Worm (Caenorhabditis elegans) whole organism, L4 larva: ENCODE data around the gene R04A9.1.
A peak's percentile ranks its signal among the peaks of the same experiment; 100 is the strongest.

Experiments used
- F10B5.3 ChIP-seq: sonication (generic microtip); optimal IDR thresholded peaks from 2 replicates; lab custom pipeline; 2016; ENCODE audit warnings: mild to moderate bottlenecking, missing genetic modification characterization, missing compliant biosample characterization
- F37D6.2 ChIP-seq: sonication (generic microtip); optimal IDR thresholded peaks from 2 replicates; lab custom pipeline; 2016; ENCODE audit warnings: mild to moderate bottlenecking, missing genetic modification characterization, missing compliant biosample characterization
- F44E2.7 ChIP-seq: fragments of 200-800 bp; sonication (Bioruptor generic); IDR thresholded peaks from 2 replicates; pipeline ENCODE4 v2.1.2; 2022; ENCODE audit warnings: missing genetic modification characterization, missing compliant biosample characterization
- F49E8.2 ChIP-seq: sonication (generic microtip); optimal IDR thresholded peaks from 2 replicates; lab custom pipeline; 2016; ENCODE audit warnings: missing compliant biosample characterization, mild to moderate bottlenecking, missing genetic modification characterization, borderline replicate concordance
- Y105C5A.15 ChIP-seq: fragments of 200-800 bp; sonication (Bioruptor generic); IDR thresholded peaks from 2 replicates; pipeline ENCODE4 v1.3.6; 2022; ENCODE audit warnings: missing genetic modification characterization, missing compliant biosample characterization
- aha-1 ChIP-seq: fragments of 150-350 bp; peaks from one replicate; lab custom pipeline; 2014; ENCODE audit warnings: missing biosample characterization, missing genetic modification characterization
- ama-1 ChIP-seq: fragments of 150-350 bp; optimal IDR thresholded peaks from 2 replicates; lab custom pipeline; 2014; ENCODE audit warnings: inconsistent platforms, mixed read lengths
- ceh-20 ChIP-seq: fragments of 200-800 bp; sonication (Bioruptor generic); IDR thresholded peaks from 2 replicates; pipeline ENCODE4 v1.3.6; 2022; ENCODE audit warnings: missing genetic modification reagents, missing genetic modification characterization, missing compliant biosample characterization
- ceh-28 ChIP-seq: fragments of 150-350 bp; optimal IDR thresholded peaks from 2 replicates; lab custom pipeline; 2014; ENCODE audit warnings: missing biosample characterization, missing genetic modification reagents, missing genetic modification characterization
- ceh-32 ChIP-seq: sonication (generic microtip); optimal IDR thresholded peaks from 2 replicates; lab custom pipeline; 2016; ENCODE audit warnings: mild to moderate bottlenecking, missing genetic modification characterization, missing compliant biosample characterization; ENCODE audit not compliant: poor library complexity
- ceh-44 ChIP-seq: fragments of 200-800 bp; sonication (Bioruptor generic); IDR thresholded peaks from 2 replicates; pipeline ENCODE4 v1.3.6; 2022; ENCODE audit warnings: missing genetic modification reagents, missing genetic modification characterization, missing compliant biosample characterization
- ceh-62 ChIP-seq: sonication (generic microtip); optimal IDR thresholded peaks from 2 replicates; lab custom pipeline; 2017; ENCODE audit warnings: missing biosample characterization, missing genetic modification characterization
- cey-2 ChIP-seq: sonication (generic microtip); optimal IDR thresholded peaks from 3 replicates; lab custom pipeline; 2017; ENCODE audit warnings: missing genetic modification characterization, mild to moderate bottlenecking, missing compliant biosample characterization, antibody characterized with exemption, borderline replicate concordance; ENCODE audit not compliant: insufficient read depth
- daf-16 ChIP-seq, 3 experiments: sonication (generic microtip); optimal IDR thresholded peaks; 2 replicates each; lab custom pipeline; 2016 to 2017; ENCODE audit warnings: missing genetic modification characterization in 3 of 3, missing genetic modification reagents in 3 of 3, mild to moderate bottlenecking in 2 of 3, missing compliant biosample characterization in 2 of 3, missing biosample characterization in 1 of 3, moderate library complexity in 1 of 3
- dmd-6 ChIP-seq: fragments of 200-800 bp; sonication (Bioruptor generic); IDR thresholded peaks from 2 replicates; pipeline ENCODE4 v1.3.6; 2022; ENCODE audit warnings: missing genetic modification reagents, missing genetic modification characterization, missing compliant biosample characterization
- dmd-9 ChIP-seq: fragments of 200-800 bp; sonication (Bioruptor generic); IDR thresholded peaks from 2 replicates; pipeline ENCODE4 v1.3.6; 2022; ENCODE audit warnings: missing genetic modification reagents, missing genetic modification characterization, missing compliant biosample characterization
- dpl-1 ChIP-seq: fragments of 150-350 bp; optimal IDR thresholded peaks from 2 replicates; lab custom pipeline; 2014; ENCODE audit warnings: missing biosample characterization, missing genetic modification reagents, missing genetic modification characterization
- duxl-1 ChIP-seq: sonication (generic microtip); optimal IDR thresholded peaks from 2 replicates; lab custom pipeline; 2016; ENCODE audit warnings: mild to moderate bottlenecking, missing genetic modification characterization, moderate library complexity, missing compliant biosample characterization; ENCODE audit not compliant: poor library complexity
- dve-1 ChIP-seq: sonication (generic microtip); optimal IDR thresholded peaks from 2 replicates; lab custom pipeline; 2017; ENCODE audit warnings: antibody characterized with exemption, mild to moderate bottlenecking, missing genetic modification characterization, missing compliant biosample characterization; ENCODE audit not compliant: insufficient read depth
- fkh-10 ChIP-seq: fragments of 150-350 bp; optimal IDR thresholded peaks from 2 replicates; lab custom pipeline; 2014; ENCODE audit warnings: missing biosample characterization, missing genetic modification reagents, missing genetic modification characterization
- hif-1 ChIP-seq, 2 experiments: sonication (generic microtip); optimal IDR thresholded peaks; 2 replicates each; lab custom pipeline; 2016 to 2017; ENCODE audit warnings: missing compliant biosample characterization in 2 of 2, missing genetic modification characterization in 2 of 2, missing genetic modification reagents in 2 of 2, missing genotype in 2 of 2, mild to moderate bottlenecking in 1 of 2
- hlh-11 ChIP-seq: fragments of 200-800 bp; sonication (Bioruptor generic); optimal IDR thresholded peaks from 2 replicates; lab custom pipeline; 2018; ENCODE audit warnings: mild to moderate bottlenecking, missing genetic modification characterization, missing compliant biosample characterization
- hlh-30 ChIP-seq: sonication (generic microtip); optimal IDR thresholded peaks from 2 replicates; lab custom pipeline; 2017; ENCODE audit warnings: antibody characterized with exemption, mild to moderate bottlenecking, missing genetic modification characterization, missing compliant biosample characterization; ENCODE audit not compliant: insufficient read depth
- hmg-1.1 ChIP-seq: fragments of 200-800 bp; sonication (Bioruptor generic); IDR thresholded peaks from 2 replicates; pipeline ENCODE4 v1.3.6; 2022; ENCODE audit warnings: missing genetic modification reagents, missing genetic modification characterization, missing compliant biosample characterization
- jun-1 ChIP-seq: fragments of 150-350 bp; optimal IDR thresholded peaks from 2 replicates; lab custom pipeline; 2014; ENCODE audit warnings: missing biosample characterization, missing genetic modification reagents, missing genetic modification characterization
- lin-38 ChIP-seq: fragments of 200-800 bp; sonication (Bioruptor generic); IDR thresholded peaks from 2 replicates; pipeline ENCODE4 v1.3.6; 2022; ENCODE audit warnings: missing genetic modification reagents, missing genetic modification characterization, missing compliant biosample characterization
- lsy-2 ChIP-seq, 2 experiments: fragments of 150-350 bp in 1 of 2; sonication (generic microtip) in 1 of 2; optimal IDR thresholded peaks; 2 replicates each; lab custom pipeline; 2014 to 2017; ENCODE audit warnings: missing biosample characterization in 2 of 2, missing genetic modification characterization in 2 of 2
- mep-1 ChIP-seq: fragments of 150-350 bp; sonication (generic microtip); optimal IDR thresholded peaks from 3 replicates; lab custom pipeline; 2014; ENCODE audit warnings: missing biosample characterization, missing genetic modification characterization
- mes-2 ChIP-seq: sonication (generic microtip); optimal IDR thresholded peaks from 2 replicates; lab custom pipeline; 2016; ENCODE audit warnings: missing genotype, mild to moderate bottlenecking, missing genetic modification characterization, missing compliant biosample characterization; ENCODE audit not compliant: poor library complexity, severe bottlenecking
- mxl-2 ChIP-seq: fragments of 200-800 bp; sonication (Bioruptor generic); conservative IDR thresholded peaks from 2 replicates; pipeline ENCODE4 v1.3.6; 2022; ENCODE audit warnings: missing genetic modification reagents, missing genetic modification characterization, missing compliant biosample characterization
- mxl-3 ChIP-seq: fragments of 200-800 bp; sonication (Bioruptor generic); optimal IDR thresholded peaks from 2 replicates; lab custom pipeline; 2018; ENCODE audit warnings: mild to moderate bottlenecking, missing genetic modification characterization, missing compliant biosample characterization
- nhr-102 ChIP-seq: sonication (generic microtip); optimal IDR thresholded peaks from 2 replicates; lab custom pipeline; 2016; ENCODE audit warnings: mild to moderate bottlenecking, missing genetic modification characterization, moderate library complexity, missing compliant biosample characterization
- nhr-11 ChIP-seq: fragments of 150-350 bp; optimal IDR thresholded peaks from 2 replicates; lab custom pipeline; 2014; ENCODE audit warnings: missing biosample characterization, missing genetic modification characterization
- nhr-237 ChIP-seq: sonication (generic microtip); optimal IDR thresholded peaks from 2 replicates; lab custom pipeline; 2017; ENCODE audit warnings: missing biosample characterization, missing genetic modification characterization
- nhr-28 ChIP-seq: fragments of 150-350 bp; optimal IDR thresholded peaks from 2 replicates; lab custom pipeline; 2014; ENCODE audit warnings: missing biosample characterization, missing genetic modification characterization
- nhr-41 ChIP-seq: fragments of 200-800 bp; sonication (Bioruptor generic); IDR thresholded peaks from 2 replicates; pipeline ENCODE4 v1.3.6; 2022; ENCODE audit warnings: missing genetic modification reagents, missing genetic modification characterization, missing compliant biosample characterization
- nhr-42 ChIP-seq: fragments of 200-800 bp; sonication (Bioruptor generic); IDR thresholded peaks from 2 replicates; pipeline ENCODE4 v1.3.6; 2022; ENCODE audit warnings: missing genetic modification characterization, missing compliant biosample characterization
- nhr-6 ChIP-seq: fragments of 150-350 bp; optimal IDR thresholded peaks from 2 replicates; lab custom pipeline; 2014; ENCODE audit warnings: missing biosample characterization, missing genetic modification characterization
- nhr-77 ChIP-seq: fragments of 150-350 bp; optimal IDR thresholded peaks from 2 replicates; lab custom pipeline; 2014; ENCODE audit warnings: missing biosample characterization, missing genetic modification characterization
- pqm-1 ChIP-seq: sonication (generic microtip); optimal IDR thresholded peaks from 2 replicates; lab custom pipeline; 2017; ENCODE audit warnings: missing biosample characterization, missing genetic modification characterization
- rbr-2 ChIP-seq: sonication (generic microtip); optimal IDR thresholded peaks from 2 replicates; lab custom pipeline; 2016; ENCODE audit warnings: missing genotype, missing genetic modification characterization, missing compliant biosample characterization
- saeg-2 ChIP-seq: fragments of 200-800 bp; sonication (Bioruptor generic); IDR thresholded peaks from 2 replicates; pipeline ENCODE4 v1.3.6; 2022; ENCODE audit warnings: missing genetic modification reagents, missing genetic modification characterization, missing compliant biosample characterization
- sdz-12 ChIP-seq: fragments of 200-800 bp; sonication (Bioruptor generic); optimal IDR thresholded peaks from 2 replicates; lab custom pipeline; 2018; ENCODE audit warnings: mild to moderate bottlenecking, missing genetic modification characterization, missing compliant biosample characterization
- set-16 ChIP-seq: fragments of 200-800 bp; sonication (Bioruptor generic); IDR thresholded peaks from 2 replicates; pipeline ENCODE4 v1.3.6; 2022; ENCODE audit warnings: missing genetic modification reagents, missing genetic modification characterization, missing compliant biosample characterization
- skn-1 ChIP-seq: fragments of 150-350 bp; optimal IDR thresholded peaks from 2 replicates; lab custom pipeline; 2014; ENCODE audit warnings: missing biosample characterization, missing genetic modification characterization
- snpc-1.2 ChIP-seq: fragments of 200-800 bp; sonication (Bioruptor generic); IDR thresholded peaks from 2 replicates; pipeline ENCODE4 v1.3.6; 2022; ENCODE audit warnings: missing genetic modification reagents, missing genetic modification characterization, missing compliant biosample characterization
- snpc-4 ChIP-seq: fragments of 150-350 bp; optimal IDR thresholded peaks from 2 replicates; lab custom pipeline; 2014; ENCODE audit warnings: missing biosample characterization, missing genetic modification characterization
- spr-1 ChIP-seq: sonication (generic microtip); optimal IDR thresholded peaks from 2 replicates; lab custom pipeline; 2016; ENCODE audit warnings: mild to moderate bottlenecking, missing genetic modification characterization, missing compliant biosample characterization
- zfp-2 ChIP-seq: sonication (generic microtip); optimal IDR thresholded peaks from 2 replicates; lab custom pipeline; 2016; ENCODE audit warnings: mild to moderate bottlenecking, missing genetic modification characterization, missing compliant biosample characterization

R04A9.1 gene

ce11 chrX:381029-381428 lies 23.7 kb upstream of the R04A9.1 start (continued):
- TF ChIP-seq sdz-12 (GFP tag; lab: Kevin White, UChicago) (no peak), ceh-20 (GFP tag; lab: Robert Waterston, UW) (no peak), cey-2 (tag; lab: Kevin White, UChicago) (no peak), jun-1 (tag; lab: Kevin White, UChicago) (no peak), F37D6.2 (tag; lab: Kevin White, UChicago) (no peak), ceh-44 (GFP tag; lab: Robert Waterston, UW) (no peak), skn-1 (tag; lab: Kevin White, UChicago) (no peak), ceh-28 (tag; lab: Kevin White, UChicago) (no peak), saeg-2 (GFP tag; lab: Robert Waterston, UW) (no peak), hlh-30 (tag; lab: Kevin White, UChicago) (peak; percentile 55), mxl-3 (peak; percentile 62), dmd-9 (GFP tag; lab: Robert Waterston, UW) (no peak), nhr-28 (tag; lab: Kevin White, UChicago) (peak; percentile 13), ceh-62 (no peak), mxl-2 (GFP tag; lab: Robert Waterston, UW) (no peak), dpl-1 (no peak), snpc-1.2 (GFP tag; lab: Robert Waterston, UW) (no peak), nhr-41 (GFP tag; lab: Robert Waterston, UW) (no peak), ceh-32 (no peak), spr-1 (tag; lab: Kevin White, UChicago) (no peak), Y105C5A.15 (GFP tag; lab: Robert Waterston, UW) (no peak), set-16 (no peak), snpc-4 (tag; lab: Kevin White, UChicago) (no peak), hmg-1.1 (peak; percentile 62)
- TF ChIP-seq, all 104 proteins: peak for 10

- TF ChIP-seq ama-1 (lab: Kevin White, UChicago) (no peak), hlh-30 (tag; lab: Kevin White, UChicago) (peak; percentile 85), nhr-11 (tag; lab: Kevin White, UChicago) (peak; percentile 39), aha-1 (tag; lab: Kevin White, UChicago) (peak; percentile 80), pqm-1 (peak; percentile 7), fkh-10 (GFP tag; lab: Kevin White, UChicago) (no peak), mep-1 (tag; lab: Kevin White, UChicago) (peak; percentile 79), dpl-1 (peak; percentile 71), hmg-1.1 (peak; percentile 63), F44E2.7 (GFP tag; lab: Robert Waterston, UW) (no peak), daf-16 (GFP tag; optimal IDR thresholded peaks at IDR 0.05; lab: Kevin White, UChicago) (peak in 1 of 2 experiments; percentile 42), daf-16 (tag; optimal IDR thresholded peaks at IDR 0.05; lab: Kevin White, UChicago) (peak; percentile 87), nhr-102 (tag; lab: Kevin White, UChicago) (no peak), hif-1 (tag; optimal IDR thresholded peaks at IDR 0.05; lab: Kevin White, UChicago) (peak in 1 of 2 experiments; percentile 24), mes-2 (peak; percentile 77), nhr-6 (tag; lab: Kevin White, UChicago) (peak; percentile 75), lin-38 (peak; percentile 46), F10B5.3 (peak; percentile 9), dmd-6 (GFP tag; lab: Robert Waterston, UW) (peak; percentile 40; the same call in 1 of the 2 replicates), rbr-2 (tag; lab: Kevin White, UChicago) (peak; percentile 54), dve-1 (peak; percentile 88), nhr-237 (tag; lab: Kevin White, UChicago) (no peak), F49E8.2 (no peak), nhr-77 (tag; lab: Kevin White, UChicago) (peak; percentile 79), hlh-11 (tag; lab: Kevin White, UChicago) (peak; percentile 71), nhr-42 (GFP tag; lab: Robert Waterston, UW) (no peak), duxl-1 (tag; lab: Kevin White, UChicago) (peak; percentile 54), spr-1 (tag; lab: Kevin White, UChicago) (peak; percentile 26), snpc-4 (tag; lab: Kevin White, UChicago) (no peak), jun-1 (tag; lab: Kevin White, UChicago) (peak; percentile 30), zfp-2 (tag; lab: Kevin White, UChicago) (no peak), lsy-2 (tag; optimal IDR thresholded peaks at IDR 0.05; lab: Kevin White, UChicago) (peak in 1 of 2 experiments; percentile 82), mxl-3 (peak; percentile 58)
Measured at ce11 chrX:382692-383091, 22.0 kb upstream of the R04A9.1 start, which contains the start of gene ife-2. Gene ife-2, minus strand, starts transcription at chrX:382709.
